Fruit fly (Drosophila melanogaster) Kc167 (cell line): Measurements from ENCODE around the gene nbs.

Experiments used
- Myc ChIP-seq: fragments of >200 bp; optimal IDR thresholded peaks from 2 replicates; lab custom pipeline; 2017; ENCODE audit warnings: missing external identifiers
- Sin3A ChIP-seq: fragments of >200 bp; optimal IDR thresholded peaks from 2 replicates; lab custom pipeline; 2018; ENCODE audit warnings: missing external identifiers
- insv ChIP-seq: fragments of >200 bp; optimal IDR thresholded peaks from 3 replicates; lab custom pipeline; 2018; ENCODE audit warnings: missing external identifiers
- psq ChIP-seq: fragments of >200 bp; optimal IDR thresholded peaks from 2 replicates; lab custom pipeline; 2017; ENCODE audit warnings: missing external identifiers

DNA sequence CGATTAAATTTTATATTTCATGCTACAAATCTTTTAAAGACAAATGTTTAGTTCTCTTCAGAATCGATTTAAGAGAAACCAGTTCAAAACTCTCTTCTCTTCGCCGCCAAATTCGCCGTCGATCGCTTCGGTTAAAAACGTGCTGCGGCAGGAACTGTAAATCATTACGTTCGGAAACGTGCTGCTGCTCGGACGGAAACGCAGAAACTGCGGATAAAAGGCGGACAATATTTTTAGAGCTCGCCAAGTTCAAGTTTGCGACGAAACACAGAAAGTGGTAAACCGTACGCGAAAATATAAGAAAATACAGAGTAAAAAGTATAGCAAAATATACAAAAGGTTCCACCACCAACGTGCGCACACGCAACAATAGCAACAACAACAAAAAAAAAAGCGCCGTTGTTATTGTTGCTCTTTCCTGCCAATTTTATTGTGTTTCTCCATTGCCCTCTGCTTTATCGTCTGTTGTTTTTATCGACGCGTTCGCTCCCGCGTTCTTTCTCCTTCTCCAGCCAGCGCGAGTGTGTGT, 40.5 kb upstream of the nbs start, which contains the start of gene Ae2:
- no peak for TF ChIP-seq psq (lab: Kevin White, UChicago)
- no peak for TF ChIP-seq Sin3A
- TF ChIP-seq Myc (lab: Kevin White, UChicago): no peak
- TF ChIP-seq insv (lab: Kevin White, UChicago): no peak
